Worm (Caenorhabditis elegans) whole organism, young adult: ENCODE results near the gene ZK1307.7.

ENCODE experiments used
- B0019.2 ChIP-seq: fragments of 200-800 bp; sonication (Bioruptor generic); conservative IDR thresholded peaks from 2 replicates; pipeline ENCODE4 v1.3.6; 2022; ENCODE audit warnings: missing genetic modification reagents, missing genetic modification characterization, missing compliant biosample characterization
- B0035.1 ChIP-seq: sonication (generic microtip); optimal IDR thresholded peaks from 2 replicates; lab custom pipeline; 2016; ENCODE audit warnings: missing genetic modification characterization, mild to moderate bottlenecking, missing compliant biosample characterization, missing genotype, missing genetic modification reagents
- B0261.1 ChIP-seq: sonication (generic microtip); optimal IDR thresholded peaks from 2 replicates; lab custom pipeline; 2016; ENCODE audit warnings: mild to moderate bottlenecking, missing genetic modification characterization, moderate library complexity, missing compliant biosample characterization
- C06A6.2 ChIP-seq: fragments of 200-800 bp; sonication (Bioruptor generic); conservative IDR thresholded peaks from 2 replicates; pipeline ENCODE4 v1.3.6; 2022; ENCODE audit warnings: missing genetic modification characterization, missing compliant biosample characterization
- C17E4.6 ChIP-seq: fragments of 200-800 bp; sonication (Bioruptor generic); IDR thresholded peaks from 2 replicates; pipeline ENCODE4 v1.3.6; 2022; ENCODE audit warnings: missing genetic modification reagents, missing genetic modification characterization, missing compliant biosample characterization
- F23B12.7 ChIP-seq: sonication (generic microtip); optimal IDR thresholded peaks from 2 replicates; lab custom pipeline; 2017; ENCODE audit warnings: missing genetic modification characterization, mild to moderate bottlenecking, missing compliant biosample characterization, antibody characterized with exemption, moderate library complexity; ENCODE audit not compliant: insufficient read depth
- F39B2.1 ChIP-seq: fragments of 200-800 bp; sonication (Bioruptor generic); IDR thresholded peaks from 2 replicates; pipeline ENCODE4 v1.3.6; 2022; ENCODE audit warnings: missing genetic modification reagents, missing genetic modification characterization, missing compliant biosample characterization
- F52B5.7 ChIP-seq: sonication (generic microtip); optimal IDR thresholded peaks from 2 replicates; lab custom pipeline; 2016; ENCODE audit warnings: mild to moderate bottlenecking, missing genetic modification characterization, missing compliant biosample characterization
- F57C9.4 ChIP-seq: sonication (generic microtip); optimal IDR thresholded peaks from 2 replicates; lab custom pipeline; 2017; ENCODE audit warnings: mild to moderate bottlenecking, missing genetic modification characterization, missing compliant biosample characterization
- Y79H2A.3 ChIP-seq: fragments of 200-800 bp; sonication (Bioruptor generic); conservative IDR thresholded peaks from 2 replicates; pipeline ENCODE4 v1.3.6; 2022; ENCODE audit warnings: missing genetic modification reagents, missing genetic modification characterization, missing compliant biosample characterization
- Y95B8A.8 ChIP-seq: fragments of 200-800 bp; sonication (Bioruptor generic); IDR thresholded peaks from 2 replicates; pipeline ENCODE4 v1.3.6; 2022; ENCODE audit warnings: missing genetic modification reagents, missing genetic modification characterization, missing compliant biosample characterization
- ZK185.1 ChIP-seq: sonication (generic microtip); optimal IDR thresholded peaks from 2 replicates; lab custom pipeline; 2016; ENCODE audit warnings: mild to moderate bottlenecking, missing genetic modification characterization, missing compliant biosample characterization; ENCODE audit not compliant: poor library complexity, severe bottlenecking
- attf-3 ChIP-seq: fragments of 200-800 bp; sonication (Bioruptor generic); conservative IDR thresholded peaks from 2 replicates; pipeline ENCODE4 v1.3.6; 2022; ENCODE audit warnings: missing genetic modification reagents, missing genetic modification characterization, missing compliant biosample characterization
- ceh-27 ChIP-seq: fragments of 200-800 bp; sonication (Bioruptor generic); optimal IDR thresholded peaks from 2 replicates; lab custom pipeline; 2018; ENCODE audit warnings: mild to moderate bottlenecking, missing genetic modification characterization, moderate library complexity, missing compliant biosample characterization
- ceh-79 ChIP-seq: sonication (generic microtip); optimal IDR thresholded peaks from 2 replicates; lab custom pipeline; 2017; ENCODE audit warnings: mild to moderate bottlenecking, missing genetic modification characterization, missing compliant biosample characterization
- dpff-1 ChIP-seq: sonication (generic microtip); optimal IDR thresholded peaks from 2 replicates; lab custom pipeline; 2017; ENCODE audit warnings: mild to moderate bottlenecking, missing genetic modification characterization, missing compliant biosample characterization
- dpl-1 ChIP-seq: fragments of 150-350 bp; optimal IDR thresholded peaks from 2 replicates; lab custom pipeline; 2014; ENCODE audit warnings: missing biosample characterization, missing genetic modification reagents, missing genetic modification characterization
- egl-18 ChIP-seq: fragments of 200-800 bp; sonication (Bioruptor generic); IDR thresholded peaks from 2 replicates; pipeline ENCODE4 v1.3.6; 2022; ENCODE audit warnings: missing genetic modification reagents, missing genetic modification characterization, missing compliant biosample characterization
- ekl-4 ChIP-seq: fragments of 200-800 bp; sonication (Bioruptor generic); IDR thresholded peaks from 2 replicates; pipeline ENCODE4 v1.3.6; 2022; ENCODE audit warnings: missing genetic modification reagents, missing genetic modification characterization, missing compliant biosample characterization
- hlh-26 ChIP-seq: fragments of 200-800 bp; sonication (Bioruptor generic); conservative IDR thresholded peaks from 2 replicates; pipeline ENCODE4 v1.3.6; 2022; ENCODE audit warnings: missing genetic modification reagents, missing genetic modification characterization, missing compliant biosample characterization
- hmg-1.2 ChIP-seq: fragments of 200-800 bp; sonication (Bioruptor generic); IDR thresholded peaks from 2 replicates; pipeline ENCODE4 v1.3.6; 2022; ENCODE audit warnings: missing genetic modification reagents, missing genetic modification characterization, missing compliant biosample characterization
- lag-1 ChIP-seq: fragments of 200-800 bp; sonication (Bioruptor generic); IDR thresholded peaks from 2 replicates; pipeline ENCODE4 v1.3.6; 2022; ENCODE audit warnings: missing genetic modification reagents, missing genetic modification characterization, missing compliant biosample characterization
- lin-26 ChIP-seq: fragments of 200-800 bp; sonication (Bioruptor generic); IDR thresholded peaks from 2 replicates; pipeline ENCODE4 v1.3.6; 2022; ENCODE audit warnings: missing genetic modification reagents, missing genetic modification characterization, missing compliant biosample characterization
- lin-54 ChIP-seq: fragments of 200-800 bp; sonication (Bioruptor generic); optimal IDR thresholded peaks from 2 replicates; lab custom pipeline; 2018; ENCODE audit warnings: mild to moderate bottlenecking, missing genetic modification characterization, missing compliant biosample characterization
- madf-3 ChIP-seq: fragments of 200-800 bp; sonication (Bioruptor generic); IDR thresholded peaks from 2 replicates; pipeline ENCODE4 v1.3.6; 2022; ENCODE audit warnings: missing genetic modification reagents, missing genetic modification characterization, missing compliant biosample characterization
- mcd-1 ChIP-seq: fragments of 200-800 bp; sonication (Bioruptor generic); IDR thresholded peaks from 2 replicates; pipeline ENCODE4 v1.3.6; 2022; ENCODE audit warnings: missing genetic modification reagents, missing genetic modification characterization, missing compliant biosample characterization
- mel-28 ChIP-seq: sonication (generic microtip); optimal IDR thresholded peaks from 2 replicates; lab custom pipeline; 2016; ENCODE audit warnings: borderline replicate concordance, mild to moderate bottlenecking, missing genetic modification characterization, missing compliant biosample characterization
- mxl-1 ChIP-seq: sonication (generic microtip); optimal IDR thresholded peaks from 2 replicates; lab custom pipeline; 2016; ENCODE audit warnings: missing genetic modification characterization, missing compliant biosample characterization
- nfya-1 ChIP-seq: sonication (generic microtip); optimal IDR thresholded peaks from 2 replicates; lab custom pipeline; 2017; ENCODE audit warnings: antibody characterized with exemption, missing compliant biosample characterization, missing genetic modification characterization, borderline replicate concordance; ENCODE audit not compliant: insufficient read depth
- nhr-80 ChIP-seq: sonication (generic microtip); optimal IDR thresholded peaks from 2 replicates; lab custom pipeline; 2016; ENCODE audit warnings: missing genetic modification characterization, missing compliant biosample characterization
- nhr-90 ChIP-seq: sonication (generic microtip); optimal IDR thresholded peaks from 2 replicates; lab custom pipeline; 2016; ENCODE audit warnings: missing genotype, mild to moderate bottlenecking, missing genetic modification characterization, missing compliant biosample characterization
- pha-4 ChIP-seq: fragments of 150-350 bp; sonication (generic microtip); optimal IDR thresholded peaks from 2 replicates; lab custom pipeline; 2014; ENCODE audit warnings: missing biosample characterization, missing genetic modification reagents, missing genetic modification characterization
- repo-1 ChIP-seq: sonication (generic microtip); optimal IDR thresholded peaks from 2 replicates; lab custom pipeline; 2017; ENCODE audit warnings: mild to moderate bottlenecking, missing genetic modification characterization, missing compliant biosample characterization
- snpc-1.1 ChIP-seq: sonication (generic microtip); optimal IDR thresholded peaks from 2 replicates; lab custom pipeline; 2017; ENCODE audit warnings: missing genetic modification characterization, mild to moderate bottlenecking, missing compliant biosample characterization, antibody characterized with exemption, moderate library complexity, missing genotype, missing genetic modification reagents; ENCODE audit not compliant: insufficient read depth
- tbx-9 ChIP-seq: sonication (generic microtip); optimal IDR thresholded peaks from 2 replicates; lab custom pipeline; 2016; ENCODE audit warnings: borderline replicate concordance, missing genetic modification characterization, inconsistent platforms, missing compliant biosample characterization
- tlf-1 ChIP-seq: fragments of 200-800 bp; sonication (Bioruptor generic); optimal IDR thresholded peaks from 2 replicates; lab custom pipeline; 2018; ENCODE audit warnings: mild to moderate bottlenecking, missing genetic modification characterization, missing compliant biosample characterization
- ztf-25 ChIP-seq: fragments of 200-800 bp; sonication (Bioruptor generic); IDR thresholded peaks from 2 replicates; pipeline ENCODE4 v1.3.6; 2022; ENCODE audit warnings: missing genetic modification reagents, missing genetic modification characterization, missing compliant biosample characterization

Gene ZK1307.7

ce11 chrII:9607137-9607536 is 29.3 kb upstream of the ZK1307.7 start:
- TF ChIP-seq pha-4 (tag; lab: Kevin White, UChicago) (peak; percentile 19), F39B2.1 (GFP tag; lab: Robert Waterston, UW) (no peak), nhr-80 (tag; lab: Kevin White, UChicago) (peak; percentile 15)

- TF ChIP-seq egl-18 (GFP tag; lab: Robert Waterston, UW) (no peak), F52B5.7 (tag; lab: Kevin White, UChicago) (no peak)
Observed at ce11 chrII:9609296-9609695, 27.1 kb upstream of the ZK1307.7 start, which contains the start of gene pap-2. Gene pap-2 (minus strand): TSS chrII:9609396.

- no peak for TF ChIP-seq Y95B8A.8 (GFP tag; lab: Robert Waterston, UW)
- no peak for TF ChIP-seq C06A6.2 (GFP tag; lab: Robert Waterston, UW)
Observed at ce11 chrII:9611347-9611923, 25.0 kb upstream of the ZK1307.7 start, which contains the start of the genes T15H9.5 and T15H9.4. Gene T15H9.5 (minus strand): TSS chrII:9611447. Gene T15H9.4 (plus strand): TSS chrII:9611873.

ce11 chrII:9614728-9615127 is 21.7 kb upstream of the ZK1307.7 start, which contains the start of gene hlh-6:
Gene hlh-6 (minus strand): TSS chrII:9614828.
- no peak for TF ChIP-seq egl-18 (GFP tag; lab: Robert Waterston, UW)
- TF ChIP-seq Y79H2A.3 = no peak
- no peak for TF ChIP-seq hlh-26 (GFP tag; lab: Robert Waterston, UW)
- TF ChIP-seq dpff-1 (tag; lab: Kevin White, UChicago) = no peak
- no peak for TF ChIP-seq C17E4.6 (GFP tag; lab: Robert Waterston, UW)
- no peak for TF ChIP-seq madf-3
- TF ChIP-seq B0019.2 (GFP tag; lab: Robert Waterston, UW) = no peak
- no peak for TF ChIP-seq mel-28 (tag; lab: Kevin White, UChicago)
- TF ChIP-seq snpc-1.1 (tag; lab: Kevin White, UChicago) = no peak
- no peak for TF ChIP-seq hmg-1.2 (GFP tag; lab: Robert Waterston, UW)
- TF ChIP-seq lin-26 (GFP tag; lab: Robert Waterston, UW) = no peak

- no peak for TF ChIP-seq lag-1 (GFP tag; lab: Robert Waterston, UW)
- peak; percentile 46 for TF ChIP-seq ceh-79
- no peak for TF ChIP-seq ceh-27 (GFP tag; lab: Kevin White, UChicago)
- peak; percentile 60 for TF ChIP-seq repo-1 (tag; lab: Kevin White, UChicago)
- peak; percentile 24 for TF ChIP-seq nhr-90 (tag; lab: Kevin White, UChicago)
- TF ChIP-seq Y79H2A.3 = no peak
- TF ChIP-seq ekl-4 (GFP tag; lab: Robert Waterston, UW) = no peak
- no peak; the same call in 1 of the 2 replicates for TF ChIP-seq attf-3 (GFP tag; lab: Robert Waterston, UW)
- TF ChIP-seq tbx-9 = no peak
- peak; percentile 25 for TF ChIP-seq lin-54 (GFP tag; lab: Kevin White, UChicago)
- TF ChIP-seq F39B2.1 (GFP tag; lab: Robert Waterston, UW) = no peak
- TF ChIP-seq F52B5.7 (tag; lab: Kevin White, UChicago) = peak; percentile 22
- TF ChIP-seq B0261.1 (tag; lab: Kevin White, UChicago) = no peak
- TF ChIP-seq ZK185.1 (tag; lab: Kevin White, UChicago) = peak; percentile 36
- TF ChIP-seq B0035.1 (tag; lab: Kevin White, UChicago) = no peak
- TF ChIP-seq tlf-1 = peak; percentile 21
- no peak for TF ChIP-seq mxl-1
- no peak for TF ChIP-seq F57C9.4
- TF ChIP-seq dpl-1 = no peak
- TF ChIP-seq dpff-1 (tag; lab: Kevin White, UChicago) = peak; percentile 55
- TF ChIP-seq ztf-25 = peak; percentile 52; the same call in 1 of the 2 replicates
- 0 out of 2 replicates have a peak, but pooled peaks have one; percentile 16 for TF ChIP-seq mcd-1 (GFP tag; lab: Robert Waterston, UW)
- no peak for TF ChIP-seq F23B12.7 (tag; lab: Kevin White, UChicago)
- no peak for TF ChIP-seq nfya-1 (tag; lab: Kevin White, UChicago)
Observed at ce11 chrII:9617039-9617901, 19.1 kb upstream of the ZK1307.7 start, which contains the start of gene hal-3. Gene hal-3 (minus strand): TSS chrII:9617125.
